Worm (Caenorhabditis elegans): ENCODE measurements around the gene vig-1.
"Not testable (repeated sequence)": the region's sequence is repeated elsewhere in the genome, so short reads cannot be mapped to it uniquely, and the experiment has no call there.

vig-1 gene

DNA sequence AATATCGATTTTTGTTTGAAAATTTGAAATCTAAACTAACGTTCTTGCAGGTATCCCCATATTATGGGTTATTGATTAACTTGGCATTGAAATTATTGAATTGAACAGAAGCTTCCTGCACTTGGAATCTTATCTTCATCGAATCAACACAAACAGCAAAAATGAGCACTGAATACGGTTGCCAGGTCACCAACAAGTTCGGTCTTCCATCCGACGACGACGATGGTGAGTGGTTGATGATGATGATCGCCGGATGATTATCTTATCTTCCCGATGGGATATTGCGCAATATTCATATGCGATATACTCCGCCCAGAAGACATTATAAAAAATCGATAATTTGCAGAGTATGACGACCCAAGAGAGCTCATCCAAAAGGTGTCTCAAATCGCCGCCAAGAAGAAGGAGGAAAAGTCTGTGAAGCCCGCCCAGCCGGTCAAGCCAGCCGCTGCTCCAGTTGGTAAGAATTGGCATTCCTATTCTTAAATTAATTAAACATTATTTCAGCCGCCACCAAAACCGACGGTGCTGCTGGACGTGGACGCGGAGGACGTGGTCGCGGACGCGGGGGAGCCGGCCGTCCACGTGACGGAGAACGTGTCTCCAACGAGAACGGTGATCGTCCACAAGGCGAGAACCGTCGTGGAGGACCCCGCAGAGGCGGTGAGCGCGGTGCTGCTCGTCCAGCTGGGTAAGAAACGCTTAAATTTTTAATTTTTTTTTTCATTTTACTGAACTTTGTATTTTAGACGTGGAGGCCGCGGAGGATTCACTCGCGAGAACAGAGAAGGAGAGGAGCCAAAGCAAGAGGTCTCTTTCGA is at the start of gene vig-1:
TSS of gene vig-1 (plus strand) at position 51 of the 821 bp plus-strand sequence.
- TF ChIP-seq ceh-13 (GFP tag; optimal IDR thresholded peaks at IDR 0.05), result no peak
- no peak for TF ChIP-seq aly-1 (tag; optimal IDR thresholded peaks at IDR 0.05)
- no peak for TF ChIP-seq ets-7 (tag; optimal IDR thresholded peaks at IDR 0.05)
- TF ChIP-seq ama-1 (optimal IDR thresholded peaks at IDR 0.05), result no peak
- no peak for TF ChIP-seq hmg-4 (GFP tag; optimal IDR thresholded peaks at IDR 0.05)
- TF ChIP-seq ceh-36 (tag; optimal IDR thresholded peaks at IDR 0.05), result no peak
- TF ChIP-seq scrt-1 (GFP tag; IDR thresholded peaks at IDR 0.05), result no peak
- TF ChIP-seq tra-4 (tag; optimal IDR thresholded peaks at IDR 0.05), result no peak
- no peak for TF ChIP-seq flt-1 (GFP tag; IDR thresholded peaks at IDR 0.05)
- TF ChIP-seq hnd-1 (tag; optimal IDR thresholded peaks at IDR 0.05), result no peak
- no peak for TF ChIP-seq tbx-11 (GFP tag; IDR thresholded peaks at IDR 0.05)
- TF ChIP-seq hmbx-1 (tag; optimal IDR thresholded peaks at IDR 0.05), result no peak
- TF ChIP-seq sea-1 (GFP tag; conservative IDR thresholded peaks at IDR 0.05), result no peak
- TF ChIP-seq F13C5.2 (tag; optimal IDR thresholded peaks at IDR 0.05), result no peak

DNA sequence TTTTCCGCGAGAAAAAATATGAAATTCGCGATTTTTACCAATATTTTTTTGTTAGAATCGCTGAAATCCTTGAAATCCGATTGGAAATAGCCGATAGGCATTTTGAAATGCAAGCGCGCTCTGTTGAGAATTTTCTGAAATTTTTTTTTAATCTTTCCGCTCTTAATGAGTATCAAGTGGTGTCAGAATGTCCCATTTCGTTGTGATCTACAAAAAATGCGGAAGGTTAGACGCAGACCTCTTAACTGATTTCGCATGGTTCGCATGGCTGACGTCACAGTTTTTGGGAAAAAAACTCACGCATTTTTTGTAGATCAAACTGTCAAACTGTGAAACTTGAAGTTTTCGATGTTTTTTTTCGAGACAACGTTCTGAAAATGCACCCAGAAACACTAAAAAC is 49.0 kb upstream of the vig-1 start, which contains the start of gene srw-66:
TSS of gene srw-66 (minus strand) at position 101 of the 400 bp plus-strand sequence.
- TF ChIP-seq hmg-4 (GFP tag; optimal IDR thresholded peaks at IDR 0.05) (no peak), sea-1 (GFP tag; conservative IDR thresholded peaks at IDR 0.05) (no peak), pes-1 (GFP tag; IDR thresholded peaks at IDR 0.05) (no peak)

DNA sequence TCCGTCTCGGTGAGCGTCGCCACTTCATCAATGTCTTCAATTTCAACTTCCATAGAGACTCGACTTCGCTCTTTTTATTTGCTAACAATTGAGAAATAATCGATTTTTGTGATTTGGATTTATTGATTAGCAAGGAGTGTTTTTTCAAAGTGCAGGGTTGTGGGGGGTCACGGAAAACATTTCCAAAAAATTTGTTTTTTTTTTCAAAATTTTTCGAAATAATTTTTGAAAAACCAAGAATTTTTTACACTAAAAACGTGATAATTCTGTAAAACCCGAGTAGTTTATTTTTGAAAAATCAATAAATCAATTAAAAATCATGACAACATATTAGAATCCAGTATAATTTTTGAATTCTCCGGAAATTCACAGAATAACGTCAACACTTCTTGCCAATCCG is 45.4 kb upstream of the vig-1 start, which contains the start of gene Y57G7A.5:
TSS of gene Y57G7A.5 (minus strand) at position 101 of the 400 bp plus-strand sequence.
- TF ChIP-seq hnd-1 (tag; optimal IDR thresholded peaks at IDR 0.05) (no peak), pes-1 (GFP tag; IDR thresholded peaks at IDR 0.05) (no peak), tra-4 (tag; optimal IDR thresholded peaks at IDR 0.05) (no peak)

DNA sequence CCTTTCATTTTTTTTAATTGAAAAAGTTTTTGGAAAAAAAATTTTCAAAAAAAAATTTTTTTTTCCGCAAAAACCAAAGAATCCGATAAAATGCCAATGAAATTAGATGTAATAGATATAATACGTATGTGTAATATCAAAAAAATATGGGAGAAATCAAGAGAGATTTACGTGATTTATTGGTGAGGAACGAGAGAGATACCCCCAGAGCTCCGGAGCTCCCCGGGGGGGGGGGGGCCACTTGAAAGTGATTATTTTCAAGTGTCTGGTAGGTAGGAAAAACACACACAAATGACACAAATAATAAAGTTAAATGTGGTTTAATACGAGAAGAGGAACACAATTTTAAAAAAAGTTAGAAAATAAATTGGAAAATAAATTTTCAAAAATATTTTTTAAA is 44.1 kb upstream of the vig-1 start, which contains the start of gene Y57G7A.11:
TSS of gene Y57G7A.11 (minus strand) at position 101 of the 400 bp plus-strand sequence.
- no peak for TF ChIP-seq flt-1 (GFP tag; IDR thresholded peaks at IDR 0.05)
- TF ChIP-seq aly-1 (tag; optimal IDR thresholded peaks at IDR 0.05), result no peak
- no peak for TF ChIP-seq F13C5.2 (tag; optimal IDR thresholded peaks at IDR 0.05)
- no peak for TF ChIP-seq ceh-36 (tag; optimal IDR thresholded peaks at IDR 0.05)
- no peak for TF ChIP-seq tra-4 (tag; optimal IDR thresholded peaks at IDR 0.05)
- no peak for TF ChIP-seq sea-1 (GFP tag; conservative IDR thresholded peaks at IDR 0.05)
- no peak for TF ChIP-seq hnd-1 (tag; optimal IDR thresholded peaks at IDR 0.05)
- no peak for TF ChIP-seq tbx-37 (GFP tag; conservative IDR thresholded peaks at IDR 0.05)
- no peak for TF ChIP-seq B0310.2 (tag; optimal IDR thresholded peaks at IDR 0.05)
- no peak for TF ChIP-seq ama-1 (optimal IDR thresholded peaks at IDR 0.05)
- no peak for TF ChIP-seq hmbx-1 (tag; optimal IDR thresholded peaks at IDR 0.05)
- no peak for TF ChIP-seq ets-7 (tag; optimal IDR thresholded peaks at IDR 0.05)

DNA sequence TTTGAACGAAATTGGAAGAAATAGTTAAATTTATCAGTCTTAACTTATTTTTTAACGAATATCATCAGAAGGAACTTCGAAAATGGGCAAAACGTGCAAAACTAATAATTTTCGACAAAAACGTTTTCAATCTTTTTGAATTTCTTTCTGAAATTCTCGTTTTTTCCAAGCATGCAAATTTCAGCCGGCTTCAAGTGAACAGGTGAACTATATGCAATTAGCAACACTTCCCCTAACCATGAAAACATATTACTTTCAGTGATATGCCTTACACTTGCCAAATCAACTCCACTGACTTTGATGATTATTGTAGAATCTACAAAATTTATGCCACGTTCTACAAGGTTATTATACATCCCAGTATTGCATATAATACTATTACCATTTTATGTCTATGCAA is 42.5 kb upstream of the vig-1 start, which contains the start of gene srz-63:
TSS of gene srz-63 (plus strand) at position 301 of the 400 bp plus-strand sequence.
- TF ChIP-seq ceh-36 (tag; optimal IDR thresholded peaks at IDR 0.05); flt-1 (GFP tag; IDR thresholded peaks at IDR 0.05); B0310.2 (tag; optimal IDR thresholded peaks at IDR 0.05): not testable (repeated sequence)

DNA sequence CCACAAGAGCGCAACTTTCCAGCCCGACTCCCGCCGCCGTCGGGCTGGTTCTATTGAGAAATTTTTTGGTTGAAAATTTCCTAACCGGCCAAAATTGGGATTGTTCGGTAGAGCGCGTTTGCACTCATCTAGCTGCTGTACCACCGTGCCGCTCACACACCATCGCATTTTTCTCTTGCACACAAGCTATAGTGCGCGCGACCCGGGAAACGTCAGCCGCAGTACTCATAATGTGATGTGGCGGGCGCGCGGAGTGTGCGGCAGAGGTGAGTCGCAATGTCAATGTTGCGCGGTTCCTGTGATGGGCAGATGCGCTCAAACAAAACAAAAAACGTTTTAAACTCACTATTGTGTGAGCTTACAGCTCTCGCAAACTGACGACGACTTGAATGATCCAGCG is 35.9 kb upstream of the vig-1 start:
- TF ChIP-seq tra-4 (tag; optimal IDR thresholded peaks at IDR 0.05) (no peak), tbx-37 (GFP tag; conservative IDR thresholded peaks at IDR 0.05) (no peak), ets-7 (tag; optimal IDR thresholded peaks at IDR 0.05) (no peak), tbx-11 (GFP tag; IDR thresholded peaks at IDR 0.05) (no peak), pes-1 (GFP tag; IDR thresholded peaks at IDR 0.05) (no peak), flt-1 (GFP tag; IDR thresholded peaks at IDR 0.05) (no peak), sea-1 (GFP tag; conservative IDR thresholded peaks at IDR 0.05) (no peak), aly-1 (tag; optimal IDR thresholded peaks at IDR 0.05) (no peak), ama-1 (optimal IDR thresholded peaks at IDR 0.05) (no peak), scrt-1 (GFP tag; IDR thresholded peaks at IDR 0.05) (no peak), hnd-1 (tag; optimal IDR thresholded peaks at IDR 0.05) (no peak), ceh-36 (tag; optimal IDR thresholded peaks at IDR 0.05) (no peak), B0310.2 (tag; optimal IDR thresholded peaks at IDR 0.05) (no peak), hmbx-1 (tag; optimal IDR thresholded peaks at IDR 0.05) (no peak), hmg-4 (GFP tag; optimal IDR thresholded peaks at IDR 0.05) (no peak), F13C5.2 (tag; optimal IDR thresholded peaks at IDR 0.05) (no peak)

DNA sequence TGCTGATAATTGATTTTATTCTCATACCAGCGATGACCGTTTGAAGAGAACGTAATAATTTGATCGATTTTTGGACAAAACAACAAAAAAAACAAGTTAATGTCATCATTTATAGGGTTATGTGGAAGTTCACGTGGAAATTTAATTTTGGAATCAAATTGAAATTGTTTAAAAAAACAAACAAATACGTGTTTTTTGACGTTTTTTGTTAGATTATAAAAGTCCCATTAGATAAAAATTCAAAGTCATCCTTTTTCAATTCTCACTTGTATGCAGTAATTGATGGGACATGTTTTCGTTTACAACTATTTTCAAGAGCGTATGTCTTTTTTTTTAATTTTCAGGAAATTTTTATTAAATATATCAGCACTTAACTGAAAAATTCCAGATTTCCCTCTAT is 35.3 kb upstream of the vig-1 start, which contains the start of the genes Y57G7A.6 and Y57G7A.3:
TSS of gene Y57G7A.6 (minus strand) at position 101 of the 400 bp plus-strand sequence.
TSS of gene Y57G7A.3 (plus strand) at position 269 of the 400 bp plus-strand sequence.
- TF ChIP-seq hnd-1 (tag; optimal IDR thresholded peaks at IDR 0.05), result no peak
- no peak for TF ChIP-seq pes-1 (GFP tag; IDR thresholded peaks at IDR 0.05)
- no peak for TF ChIP-seq tbx-37 (GFP tag; conservative IDR thresholded peaks at IDR 0.05)
- no peak for TF ChIP-seq B0310.2 (tag; optimal IDR thresholded peaks at IDR 0.05)
- TF ChIP-seq sea-1 (GFP tag; conservative IDR thresholded peaks at IDR 0.05), result no peak
- no peak for TF ChIP-seq ceh-13 (GFP tag; optimal IDR thresholded peaks at IDR 0.05)
- no peak for TF ChIP-seq flt-1 (GFP tag; IDR thresholded peaks at IDR 0.05)
- no peak for TF ChIP-seq ets-7 (tag; optimal IDR thresholded peaks at IDR 0.05)
- no peak for TF ChIP-seq hmg-4 (GFP tag; optimal IDR thresholded peaks at IDR 0.05)
- TF ChIP-seq F13C5.2 (tag; optimal IDR thresholded peaks at IDR 0.05), result no peak
- no peak for TF ChIP-seq tra-4 (tag; optimal IDR thresholded peaks at IDR 0.05)
- TF ChIP-seq ama-1 (optimal IDR thresholded peaks at IDR 0.05), result no peak
- no peak for TF ChIP-seq hmbx-1 (tag; optimal IDR thresholded peaks at IDR 0.05)
- no peak for TF ChIP-seq tbx-11 (GFP tag; IDR thresholded peaks at IDR 0.05)
- no peak for TF ChIP-seq aly-1 (tag; optimal IDR thresholded peaks at IDR 0.05)
- no peak for TF ChIP-seq ceh-36 (tag; optimal IDR thresholded peaks at IDR 0.05)
